Worm (Caenorhabditis elegans) whole organism, L1 larva: Measurements from ENCODE around the gene M60.4.
A peak's percentile ranks its signal among the peaks of the same experiment; 100 is the strongest.

ENCODE experiments used
- C16A3.4 ChIP-seq: fragments of 150-350 bp; optimal IDR thresholded peaks from 2 replicates; lab custom pipeline; 2014; ENCODE audit warnings: missing biosample characterization, missing genetic modification characterization
- C34B4.2 ChIP-seq: sonication (generic microtip); optimal IDR thresholded peaks from 2 replicates; lab custom pipeline; 2017; ENCODE audit warnings: mild to moderate bottlenecking, missing genetic modification characterization, missing compliant biosample characterization
- aha-1 ChIP-seq: fragments of 150-350 bp; optimal IDR thresholded peaks from 2 replicates; lab custom pipeline; 2014; ENCODE audit warnings: missing biosample characterization, missing genetic modification characterization
- aly-2 ChIP-seq: fragments of 150-350 bp; optimal IDR thresholded peaks from 2 replicates; lab custom pipeline; 2014; ENCODE audit warnings: missing biosample characterization, missing genetic modification characterization
- ceh-63 ChIP-seq: fragments of 200-800 bp; sonication (Bioruptor generic); optimal IDR thresholded peaks from 2 replicates; lab custom pipeline; 2018; ENCODE audit warnings: mild to moderate bottlenecking, missing genetic modification characterization, missing compliant biosample characterization
- ceh-8 ChIP-seq: fragments of 200-800 bp; sonication (Bioruptor generic); optimal IDR thresholded peaks from 2 replicates; lab custom pipeline; 2018; ENCODE audit warnings: mild to moderate bottlenecking, missing genetic modification characterization, moderate library complexity, missing compliant biosample characterization
- efl-1 ChIP-seq, 4 experiments: fragments of 150-350 bp; optimal IDR thresholded peaks in 3 of 4; peaks in 1 of 4; 1 replicate in 1 of 4; 2 replicates in 3 of 4; lab custom pipeline; 2014; ENCODE audit warnings: missing biosample characterization in 2 of 4, missing genetic modification characterization in 2 of 4, missing genetic modification reagents in 2 of 4
- egl-13 ChIP-seq: sonication (generic microtip); optimal IDR thresholded peaks from 2 replicates; lab custom pipeline; 2016; ENCODE audit warnings: missing genotype, missing genetic modification reagents, missing genetic modification characterization, missing compliant biosample characterization
- elt-3 ChIP-seq, 6 experiments: fragments of 150-350 bp in 1 of 6; sonication (generic microtip); optimal IDR thresholded peaks; 2 replicates each; lab custom pipeline; 2017 to 2018; ENCODE audit warnings: missing biosample characterization in 6 of 6, missing genetic modification characterization in 6 of 6, inconsistent platforms in 1 of 6
- fos-1 ChIP-seq: fragments of 150-350 bp; optimal IDR thresholded peaks from 2 replicates; lab custom pipeline; 2014; ENCODE audit warnings: missing biosample characterization, missing genetic modification characterization
- hlh-4 ChIP-seq: sonication (generic microtip); optimal IDR thresholded peaks from 2 replicates; lab custom pipeline; 2016; ENCODE audit warnings: mild to moderate bottlenecking, missing genetic modification characterization, missing compliant biosample characterization
- jun-1 ChIP-seq: fragments of 150-350 bp; optimal IDR thresholded peaks from 2 replicates; lab custom pipeline; 2014; ENCODE audit warnings: missing biosample characterization, missing genetic modification reagents, missing genetic modification characterization
- lin-13 ChIP-seq: fragments of 150-350 bp; optimal IDR thresholded peaks from 2 replicates; lab custom pipeline; 2014; ENCODE audit warnings: missing biosample characterization, missing genetic modification reagents, missing genetic modification characterization
- lin-14 ChIP-seq: fragments of 200-800 bp; sonication (Bioruptor generic); optimal IDR thresholded peaks from 2 replicates; lab custom pipeline; 2018; ENCODE audit warnings: mild to moderate bottlenecking, missing genetic modification characterization, moderate library complexity, missing compliant biosample characterization
- lin-15B ChIP-seq: fragments of 150-350 bp; sonication (generic microtip); optimal IDR thresholded peaks from 3 replicates; lab custom pipeline; 2014; ENCODE audit warnings: missing biosample characterization, missing genetic modification characterization
- lin-35 ChIP-seq, 2 experiments: fragments of 150-350 bp; optimal IDR thresholded peaks; 2 replicates each; lab custom pipeline; 2014; ENCODE audit warnings: missing biosample characterization in 2 of 2, missing genetic modification characterization in 2 of 2, missing genetic modification reagents in 2 of 2
- lin-39 ChIP-seq: fragments of 150-350 bp; optimal IDR thresholded peaks from 2 replicates; lab custom pipeline; 2014; ENCODE audit warnings: missing biosample characterization, missing genetic modification reagents, missing genetic modification characterization
- lir-3 ChIP-seq: sonication (generic microtip); optimal IDR thresholded peaks from 2 replicates; lab custom pipeline; 2016; ENCODE audit warnings: mild to moderate bottlenecking, missing genetic modification characterization, moderate library complexity, missing compliant biosample characterization; ENCODE audit not compliant: poor library complexity
- mab-9 ChIP-seq: fragments of 200-800 bp; sonication (Bioruptor generic); IDR thresholded peaks from 2 replicates; pipeline ENCODE4 v1.3.6; 2022; ENCODE audit warnings: missing genetic modification reagents, missing genetic modification characterization, missing compliant biosample characterization
- mdl-1 ChIP-seq, 2 experiments: fragments of 150-350 bp; optimal IDR thresholded peaks; 2 replicates each; lab custom pipeline; 2014 to 2017; ENCODE audit warnings: missing biosample characterization in 2 of 2, missing genetic modification characterization in 2 of 2, inconsistent platforms in 1 of 2
- mef-2 ChIP-seq: fragments of 150-350 bp; optimal IDR thresholded peaks from 2 replicates; lab custom pipeline; 2014; ENCODE audit warnings: missing biosample characterization, missing genetic modification characterization
- mep-1 ChIP-seq: fragments of 150-350 bp; optimal IDR thresholded peaks from 2 replicates; lab custom pipeline; 2014; ENCODE audit warnings: missing biosample characterization, missing genetic modification characterization
- nhr-11 ChIP-seq: fragments of 150-350 bp; optimal IDR thresholded peaks from 2 replicates; lab custom pipeline; 2014; ENCODE audit warnings: missing biosample characterization, missing genetic modification characterization
- nhr-12 ChIP-seq: sonication (generic microtip); optimal IDR thresholded peaks from 2 replicates; lab custom pipeline; 2017; ENCODE audit warnings: missing biosample characterization, missing genetic modification characterization
- nhr-20 ChIP-seq: sonication (generic microtip); optimal IDR thresholded peaks from 2 replicates; lab custom pipeline; 2016; ENCODE audit warnings: mild to moderate bottlenecking, missing genetic modification characterization, missing compliant biosample characterization
- nhr-28 ChIP-seq: fragments of 150-350 bp; optimal IDR thresholded peaks from 2 replicates; lab custom pipeline; 2014; ENCODE audit warnings: missing biosample characterization, missing genetic modification characterization
- nhr-47 ChIP-seq: sonication (generic microtip); optimal IDR thresholded peaks from 2 replicates; lab custom pipeline; 2016; ENCODE audit warnings: mild to moderate bottlenecking, missing genetic modification characterization, moderate library complexity, missing compliant biosample characterization
- nhr-76 ChIP-seq: sonication (generic microtip); optimal IDR thresholded peaks from 2 replicates; lab custom pipeline; 2017; ENCODE audit warnings: missing biosample characterization, missing genetic modification characterization
- nhr-85 ChIP-seq: sonication (generic microtip); peaks from one replicate; lab custom pipeline; 2016; ENCODE audit warnings: missing genetic modification characterization, inconsistent platforms, missing compliant biosample characterization
- pag-3 ChIP-seq: sonication (generic microtip); optimal IDR thresholded peaks from 2 replicates; lab custom pipeline; 2017; ENCODE audit warnings: missing genetic modification characterization, mild to moderate bottlenecking, missing compliant biosample characterization, antibody characterized with exemption, borderline replicate concordance; ENCODE audit not compliant: insufficient read depth
- pax-3 ChIP-seq: fragments of 200-800 bp; sonication (Bioruptor generic); optimal IDR thresholded peaks from 2 replicates; lab custom pipeline; 2018; ENCODE audit warnings: mild to moderate bottlenecking, missing genetic modification characterization, moderate library complexity, missing compliant biosample characterization
- snpc-4 ChIP-seq: fragments of 150-350 bp; optimal IDR thresholded peaks from 2 replicates; lab custom pipeline; 2014; ENCODE audit warnings: missing biosample characterization, missing genetic modification characterization
- snu-23 ChIP-seq: sonication (generic microtip); optimal IDR thresholded peaks from 2 replicates; lab custom pipeline; 2016; ENCODE audit warnings: missing genetic modification characterization, missing compliant biosample characterization
- sox-4 ChIP-seq: sonication (generic microtip); optimal IDR thresholded peaks from 2 replicates; lab custom pipeline; 2016; ENCODE audit warnings: missing genetic modification characterization, missing compliant biosample characterization
- sup-37 ChIP-seq: fragments of 200-800 bp; sonication (Bioruptor generic); optimal IDR thresholded peaks from 2 replicates; lab custom pipeline; 2018; ENCODE audit warnings: mild to moderate bottlenecking, missing genetic modification characterization, missing compliant biosample characterization
- tlp-1 ChIP-seq: fragments of 150-350 bp; optimal IDR thresholded peaks from 2 replicates; lab custom pipeline; 2014; ENCODE audit warnings: missing biosample characterization, missing genetic modification characterization
- unc-30 ChIP-seq: sonication (generic microtip); optimal IDR thresholded peaks from 2 replicates; lab custom pipeline; 2017; ENCODE audit warnings: missing biosample characterization, missing genetic modification characterization
- unc-62 ChIP-seq: fragments of 150-350 bp; optimal IDR thresholded peaks from 2 replicates; lab custom pipeline; 2014; ENCODE audit warnings: missing biosample characterization, missing genetic modification reagents, missing genetic modification characterization
- unc-86 ChIP-seq: sonication (generic microtip); optimal IDR thresholded peaks from 2 replicates; lab custom pipeline; 2016; ENCODE audit warnings: missing genetic modification characterization, missing compliant biosample characterization
- unc-98 ChIP-seq: fragments of 200-800 bp; sonication (Bioruptor generic); IDR thresholded peaks from 2 replicates; pipeline ENCODE4 v1.3.6; 2022; ENCODE audit warnings: missing genetic modification characterization, missing compliant biosample characterization
- vab-15 ChIP-seq: sonication (generic microtip); optimal IDR thresholded peaks from 2 replicates; lab custom pipeline; 2017; ENCODE audit warnings: missing genotype, mild to moderate bottlenecking, missing genetic modification characterization, missing compliant biosample characterization
- xbp-1 ChIP-seq: sonication (generic microtip); optimal IDR thresholded peaks from 2 replicates; lab custom pipeline; 2016; ENCODE audit warnings: missing genetic modification characterization, missing compliant biosample characterization
- ztf-11 ChIP-seq, 2 experiments: sonication (generic microtip); optimal IDR thresholded peaks; 2 replicates each; lab custom pipeline; 2016 to 2017; ENCODE audit warnings: missing genetic modification characterization in 2 of 2, missing biosample characterization in 1 of 2, missing compliant biosample characterization in 1 of 2

The M60.4 gene

ce11 chrX:8219428-8219827 lies 16.7 kb downstream of the M60.4 start, which contains the start of gene K02A6.1:
Gene K02A6.1, plus strand, starts transcription at chrX:8219728.
- TF ChIP-seq ceh-8 (GFP tag; lab: Kevin White, UChicago) (no peak), unc-62 (GFP tag; lab: Kevin White, UChicago) (no peak), lin-39 (no peak), xbp-1 (tag; lab: Kevin White, UChicago) (no peak), nhr-20 (no peak), ceh-63 (GFP tag; lab: Kevin White, UChicago) (no peak), snpc-4 (tag; lab: Kevin White, UChicago) (no peak), nhr-85 (tag; lab: Kevin White, UChicago) (no peak), unc-98 (GFP tag; lab: Robert Waterston, UW) (no peak), snu-23 (GFP tag; lab: Kevin White, UChicago) (no peak), lin-15B (no peak), aha-1 (no peak), pax-3 (tag; lab: Kevin White, UChicago) (no peak), nhr-76 (tag; lab: Kevin White, UChicago) (no peak)
- TF ChIP-seq, all 84 proteins: peak for 0

ce11 chrX:8218653-8219052 lies 17.5 kb downstream of the M60.4 start, which contains the start of gene K02A6.4:
Gene K02A6.4, minus strand, starts transcription at chrX:8218753.
- TF ChIP-seq nhr-11 (tag; lab: Kevin White, UChicago): no peak
- TF ChIP-seq unc-62 (GFP tag; lab: Kevin White, UChicago): no peak
- TF ChIP-seq lin-13: no peak

ce11 chrX:8216957-8217356 lies 19.2 kb downstream of the M60.4 start:
- TF ChIP-seq lin-39: no peak
- TF ChIP-seq mep-1 (tag; lab: Kevin White, UChicago): no peak
- no peak for TF ChIP-seq nhr-47 (tag; lab: Kevin White, UChicago)
- no peak for TF ChIP-seq sup-37 (GFP tag; lab: Kevin White, UChicago)
- no peak for TF ChIP-seq xbp-1 (tag; lab: Kevin White, UChicago)
- TF ChIP-seq sox-4 (tag; lab: Kevin White, UChicago): no peak
- no peak for TF ChIP-seq pax-3 (tag; lab: Kevin White, UChicago)
- no peak for TF ChIP-seq jun-1 (tag; lab: Kevin White, UChicago)
- no peak for TF ChIP-seq fos-1 (tag; lab: Kevin White, UChicago)
- TF ChIP-seq egl-13: no peak
- no peak for TF ChIP-seq lir-3 (tag; lab: Kevin White, UChicago)
- TF ChIP-seq aly-2: no peak
- no peak for TF ChIP-seq lin-14 (GFP tag; lab: Kevin White, UChicago)
- no peak for TF ChIP-seq vab-15 (tag; lab: Kevin White, UChicago)
- TF ChIP-seq unc-30 (tag; lab: Kevin White, UChicago): no peak

- TF ChIP-seq ceh-8 (GFP tag; lab: Kevin White, UChicago) (no peak), nhr-76 (tag; lab: Kevin White, UChicago) (no peak)
Measured at ce11 chrX:8214424-8215115, 21.5 kb downstream of the M60.4 start, which contains the start of gene C47D2.1. Gene C47D2.1, plus strand, starts transcription at chrX:8215065.

- no peak for TF ChIP-seq aha-1
- TF ChIP-seq pag-3 (tag; lab: Kevin White, UChicago): peak; percentile 50
- no peak for TF ChIP-seq tlp-1
- no peak for TF ChIP-seq unc-86 (tag; lab: Kevin White, UChicago)
- TF ChIP-seq C34B4.2 (tag; lab: Kevin White, UChicago): no peak
- TF ChIP-seq elt-3 (tag; optimal IDR thresholded peaks at IDR 0.05; lab: Kevin White, UChicago): peak in 5 of 6 experiments; percentile 17 to 90 (median 52)
- no peak for TF ChIP-seq ztf-11 (tag; optimal IDR thresholded peaks at IDR 0.05; lab: Kevin White, UChicago)
- 0 out of 2 replicates have a peak, but pooled peaks have one; percentile 9 for TF ChIP-seq mab-9 (GFP tag; lab: Robert Waterston, UW)
- no peak for TF ChIP-seq efl-1 (optimal IDR thresholded peaks at IDR 0.05; lab: Kevin White, UChicago)
- TF ChIP-seq efl-1 (GFP tag; optimal IDR thresholded peaks at IDR 0.05 in 1 of 2; lab: Kevin White, UChicago): peak in 1 of 2 experiments; percentile 79
- peak; percentile 73 for TF ChIP-seq nhr-85 (tag; lab: Kevin White, UChicago)
- no peak for TF ChIP-seq nhr-28 (tag; lab: Kevin White, UChicago)
- peak in 1 of 2 experiments; percentile 69 for TF ChIP-seq mdl-1 (tag; optimal IDR thresholded peaks at IDR 0.05; lab: Kevin White, UChicago)
- TF ChIP-seq nhr-20: peak; percentile 60
- no peak for TF ChIP-seq nhr-47 (tag; lab: Kevin White, UChicago)
- peak in 1 of 2 experiments; percentile 72 for TF ChIP-seq lin-35 (GFP tag; optimal IDR thresholded peaks at IDR 0.05; lab: Kevin White, UChicago)
- no peak for TF ChIP-seq C16A3.4 (tag; lab: Kevin White, UChicago)
- no peak for TF ChIP-seq mef-2
- TF ChIP-seq hlh-4 (tag; lab: Kevin White, UChicago): no peak
- TF ChIP-seq ceh-8 (GFP tag; lab: Kevin White, UChicago): no peak
- no peak for TF ChIP-seq nhr-12
Measured at ce11 chrX:8210999-8211398, 25.1 kb downstream of the M60.4 start, which contains the start of gene cdd-1. Gene cdd-1, minus strand, starts transcription at chrX:8211149.
